Worm (Caenorhabditis elegans): ENCODE data around the gene Y39B6A.29.

DNA sequence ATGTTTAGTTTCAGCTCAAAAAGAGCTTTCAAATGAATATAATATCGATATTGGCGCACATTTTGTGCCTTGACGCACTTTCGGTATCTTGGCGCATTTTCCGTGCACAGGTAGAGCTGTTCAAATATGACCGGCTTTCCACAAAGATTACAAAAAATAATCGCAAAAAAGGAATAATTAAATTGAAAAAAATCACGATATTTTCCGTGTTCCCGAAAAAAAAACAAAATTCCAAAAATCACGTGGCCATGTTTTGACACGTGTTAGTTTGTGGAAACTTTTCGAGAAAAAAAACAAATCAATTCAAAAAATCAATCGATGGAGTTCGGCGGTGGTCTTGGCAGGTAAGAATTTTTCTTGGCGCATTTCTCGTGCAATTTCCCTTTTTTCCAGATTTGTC, 1.6 kb upstream of the Y39B6A.29 start, which contains the start of gene Y39B6A.25:
- no peak for TF ChIP-seq flt-1 (GFP tag; IDR thresholded peaks at IDR 0.05)
- TF ChIP-seq klf-2 (GFP tag; conservative IDR thresholded peaks at IDR 0.05), result no peak
- TF ChIP-seq cog-1 (tag; optimal IDR thresholded peaks at IDR 0.05), result no peak
- no peak for TF ChIP-seq ztf-23 (GFP tag; IDR thresholded peaks at IDR 0.05)
- TF ChIP-seq tab-1 (GFP tag; IDR thresholded peaks at IDR 0.05), result no peak
- TF ChIP-seq ztf-29 (GFP tag; IDR thresholded peaks at IDR 0.05), result no peak
- TF ChIP-seq med-1 (GFP tag; optimal IDR thresholded peaks at IDR 0.05; ENCODE audit: insufficient read depth), result no peak
- TF ChIP-seq ref-1 (GFP tag; conservative IDR thresholded peaks at IDR 0.05), result no peak
- TF ChIP-seq T22C8.4 (GFP tag; IDR thresholded peaks at IDR 0.05), result no peak

Measured in whole organism, midembryonic.